Worm (Caenorhabditis elegans) whole organism, dauer: ENCODE data around the gene H06A10.1.

Experiments
- unc-62 ChIP-seq: sonication (generic microtip); optimal IDR thresholded peaks from 2 replicates; lab custom pipeline; 2017; ENCODE audit warnings: missing biosample characterization, missing genetic modification reagents, missing genetic modification characterization

Gene H06A10.1

ce11 chrX:13505201-13505600, 2.1 kb upstream of the H06A10.1 start:
- TF ChIP-seq unc-62 = no peak

- no peak for TF ChIP-seq unc-62
Observed at ce11 chrX:13506043-13506442, 1.3 kb upstream of the H06A10.1 start.

- TF ChIP-seq unc-62 = no peak
Observed at ce11 chrX:13506493-13506892, 840 bp upstream of the H06A10.1 start.

ce11 chrX:13510234-13510837, 3.0 kb downstream of the H06A10.1 start:
- no peak for TF ChIP-seq unc-62

- no peak for TF ChIP-seq unc-62
Observed at ce11 chrX:13510997-13511396, 3.7 kb downstream of the H06A10.1 start, which contains the start of gene col-185. Gene col-185, minus strand, starts transcription at chrX:13511097.

- no peak for TF ChIP-seq unc-62
Observed at ce11 chrX:13511796-13512195, 4.5 kb downstream of the H06A10.1 start.

- no peak for TF ChIP-seq unc-62
Observed at ce11 chrX:13514384-13514783, 7.1 kb downstream of the H06A10.1 start.

- TF ChIP-seq unc-62 = no peak
Observed at ce11 chrX:13518861-13519713, 11.8 kb downstream of the H06A10.1 start, which contains the start of the genes cdk-4 and F18H3.1. Gene cdk-4, minus strand, starts transcription at chrX:13518911. Gene F18H3.1, plus strand, starts transcription at chrX:13519663.

ce11 chrX:13525094-13525493, 17.8 kb downstream of the H06A10.1 start:
- TF ChIP-seq unc-62 = no peak

ce11 chrX:13526219-13527218, 19.2 kb downstream of the H06A10.1 start:
- no peak for TF ChIP-seq unc-62

ce11 chrX:13527347-13528092, 20.2 kb downstream of the H06A10.1 start, which contains the start of gene pab-2:
Gene pab-2, minus strand, starts transcription at chrX:13527415.
- no peak for TF ChIP-seq unc-62

- no peak for TF ChIP-seq unc-62
Observed at ce11 chrX:13528630-13529138, 21.4 kb downstream of the H06A10.1 start, which contains the start of gene F18H3.4. Gene F18H3.4, plus strand, starts transcription at chrX:13529088.

ce11 chrX:13530015-13530778, 22.9 kb downstream of the H06A10.1 start:
- TF ChIP-seq unc-62 = no peak

ce11 chrX:13532424-13533309, 25.3 kb downstream of the H06A10.1 start, which contains the start of gene acr-12:
Gene acr-12, plus strand, starts transcription at chrX:13532853.
- no peak for TF ChIP-seq unc-62
